Worm (Caenorhabditis elegans): ENCODE results near the gene sorf-1.

Gene sorf-1

DNA sequence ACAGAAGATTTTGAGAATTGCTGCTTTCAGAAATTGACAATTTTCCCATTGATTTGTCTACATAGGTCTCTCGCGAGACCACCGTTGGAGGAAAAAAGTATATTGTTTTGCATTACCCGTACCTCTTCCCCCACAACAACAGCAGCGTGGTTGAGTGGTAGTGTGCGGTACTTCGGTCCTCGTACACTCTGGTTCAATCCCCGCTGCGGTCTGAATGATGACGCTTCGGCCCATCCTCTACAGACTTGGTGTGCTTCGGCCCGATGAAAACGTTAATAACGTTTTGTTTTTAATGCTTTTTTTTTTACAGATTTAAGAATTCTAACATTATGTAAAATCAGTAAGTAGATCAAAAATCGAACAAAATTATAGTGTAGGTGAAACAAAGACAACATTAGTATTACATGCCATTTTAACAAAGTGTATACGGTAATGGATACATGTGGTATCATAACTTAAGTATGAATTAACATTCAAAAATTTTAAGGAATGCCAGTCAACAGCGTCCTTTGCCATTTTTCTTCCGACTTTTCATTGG is 31.1 kb downstream of the sorf-1 start, which contains the start of gene ZK816.3:
ZK816.3 (plus strand) TSS at position 488 of the 538 bp plus-strand sequence.
- TF ChIP-seq ztf-11 (tag; optimal IDR thresholded peaks at IDR 0.05) (no peak), sma-9 (GFP tag; optimal IDR thresholded peaks at IDR 0.05) (peak; percentile 33), sma-9 (tag; optimal IDR thresholded peaks at IDR 0.05) (no peak), crh-2 (tag; optimal IDR thresholded peaks at IDR 0.05) (peak; percentile 12), alr-1 (tag; optimal IDR thresholded peaks at IDR 0.05) (no peak), nhr-129 (tag; optimal IDR thresholded peaks at IDR 0.05) (peak; percentile 56), elt-1 (tag; optimal IDR thresholded peaks at IDR 0.05) (no peak), fos-1 (tag; optimal IDR thresholded peaks at IDR 0.05) (peak; percentile 41), nhr-21 (tag; optimal IDR thresholded peaks at IDR 0.05) (peak; percentile 14), unc-55 (GFP tag; optimal IDR thresholded peaks at IDR 0.05) (peak; percentile 31), sma-3 (GFP tag; optimal IDR thresholded peaks at IDR 0.05) (peak; percentile 38), lin-11 (tag; optimal IDR thresholded peaks at IDR 0.05) (peak; percentile 0), lin-13 (GFP tag; optimal IDR thresholded peaks at IDR 0.05) (peak; percentile 13)

DNA sequence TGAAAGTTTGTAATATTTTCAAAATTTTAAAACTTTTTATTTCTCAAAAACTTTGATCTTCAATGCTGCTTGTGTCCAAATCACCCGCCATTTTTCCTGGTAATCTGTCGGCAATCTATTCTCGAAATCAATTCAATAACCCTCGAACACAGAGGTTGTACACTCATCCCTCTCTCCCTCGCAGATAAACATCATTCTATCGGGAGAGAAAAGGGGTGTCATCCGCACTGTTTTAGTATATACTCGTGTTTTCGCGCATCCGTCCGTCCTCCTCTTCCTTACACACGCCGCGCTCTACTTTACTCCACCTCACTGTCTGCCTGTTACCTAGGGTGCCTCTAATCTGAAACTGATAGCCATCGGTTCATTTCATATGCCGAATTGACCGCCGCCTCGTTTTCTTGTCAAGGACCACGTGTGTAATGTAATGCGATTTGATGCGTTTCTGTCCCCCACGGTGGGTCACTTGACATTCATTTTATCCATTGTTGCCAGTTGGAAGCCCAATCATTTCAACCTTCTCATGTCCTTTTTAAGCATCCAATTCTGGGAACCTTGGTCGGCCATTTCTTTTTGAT is 35.3 kb downstream of the sorf-1 start:
- TF ChIP-seq ztf-11 (tag; optimal IDR thresholded peaks at IDR 0.05) (no peak), nhr-129 (tag; optimal IDR thresholded peaks at IDR 0.05) (peak; percentile 24), unc-39 (tag; optimal IDR thresholded peaks at IDR 0.05) (no peak), sma-9 (GFP tag; optimal IDR thresholded peaks at IDR 0.05) (peak; percentile 1), sma-9 (tag; optimal IDR thresholded peaks at IDR 0.05) (no peak), ceh-16 (tag; optimal IDR thresholded peaks at IDR 0.05) (peak; percentile 23), nhr-25 (tag; optimal IDR thresholded peaks at IDR 0.05) (peak; percentile 74), peb-1 (tag; optimal IDR thresholded peaks at IDR 0.05) (no peak), nhr-10 (tag; optimal IDR thresholded peaks at IDR 0.05) (no peak)

DNA sequence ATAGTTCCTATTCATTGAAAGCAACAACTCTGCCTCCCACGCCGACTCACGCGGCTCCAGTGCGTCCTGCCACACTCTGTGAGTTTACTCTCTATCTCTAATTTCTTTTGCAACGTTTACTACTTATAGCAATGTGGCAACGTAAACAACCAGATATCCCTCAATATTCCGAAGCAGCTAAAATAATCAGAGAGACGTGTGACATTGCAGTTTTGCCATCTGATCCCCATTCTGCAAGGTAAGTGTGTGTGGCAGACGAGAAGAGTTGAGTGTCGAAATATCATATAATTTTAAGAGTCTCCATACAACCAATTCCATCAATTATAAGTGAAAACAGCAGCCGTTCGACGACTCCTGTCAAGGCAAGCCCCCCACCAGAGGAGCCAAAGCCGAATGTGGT is 39.2 kb downstream of the sorf-1 start:
- TF ChIP-seq nhr-25 (tag; optimal IDR thresholded peaks at IDR 0.05), result no peak
- TF ChIP-seq ceh-82 (tag; optimal IDR thresholded peaks at IDR 0.05), result no peak
- no peak for TF ChIP-seq elt-1 (tag; optimal IDR thresholded peaks at IDR 0.05)
- TF ChIP-seq nhr-129 (tag; optimal IDR thresholded peaks at IDR 0.05), result peak; percentile 29
- no peak for TF ChIP-seq zag-1 (tag; optimal IDR thresholded peaks at IDR 0.05)
- peak in 1 of 2 experiments; percentile 6 for TF ChIP-seq lsy-2 (tag; optimal IDR thresholded peaks at IDR 0.05)
- TF ChIP-seq ztf-4 (tag; optimal IDR thresholded peaks at IDR 0.05), result no peak
- TF ChIP-seq sma-3 (GFP tag; optimal IDR thresholded peaks at IDR 0.05), result no peak
- no peak for TF ChIP-seq sma-9 (GFP tag; optimal IDR thresholded peaks at IDR 0.05)
- TF ChIP-seq sma-9 (tag; optimal IDR thresholded peaks at IDR 0.05), result no peak
- TF ChIP-seq egl-27 (tag; optimal IDR thresholded peaks at IDR 0.05), result no peak
- TF ChIP-seq lin-11 (tag; optimal IDR thresholded peaks at IDR 0.05), result peak; percentile 13
- no peak for TF ChIP-seq nhr-10 (tag; optimal IDR thresholded peaks at IDR 0.05)
- no peak for TF ChIP-seq alr-1 (tag; optimal IDR thresholded peaks at IDR 0.05)
- TF ChIP-seq R02D3.7 (tag; optimal IDR thresholded peaks at IDR 0.05), result no peak
- no peak for TF ChIP-seq unc-55 (GFP tag; optimal IDR thresholded peaks at IDR 0.05)
- TF ChIP-seq C34F6.9 (tag; optimal IDR thresholded peaks at IDR 0.05), result peak; percentile 36

DNA sequence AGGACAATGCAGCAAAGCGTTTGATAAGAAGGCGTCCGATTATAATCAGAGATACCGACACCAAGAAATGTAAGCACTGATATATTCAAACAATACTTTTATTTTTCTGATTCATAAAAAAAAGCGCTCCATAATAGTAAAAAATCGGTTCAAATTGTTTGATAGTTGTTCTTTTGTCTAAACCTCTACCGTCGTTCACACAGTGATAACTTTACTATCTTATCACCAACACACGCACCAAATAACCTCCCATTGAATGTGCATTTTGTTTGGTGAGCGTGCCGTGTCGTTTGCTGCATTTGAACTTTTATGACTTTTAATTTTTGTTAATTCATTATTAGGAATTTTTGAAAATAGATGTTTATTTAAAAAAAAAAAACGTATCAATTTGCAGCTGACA is 44.9 kb downstream of the sorf-1 start:
- TF ChIP-seq unc-55 (GFP tag; optimal IDR thresholded peaks at IDR 0.05), result no peak
- no peak for TF ChIP-seq nhr-23 (tag; optimal IDR thresholded peaks at IDR 0.05)
- no peak for TF ChIP-seq zag-1 (tag; optimal IDR thresholded peaks at IDR 0.05)
- TF ChIP-seq crh-2 (tag; optimal IDR thresholded peaks at IDR 0.05), result peak; percentile 1
- TF ChIP-seq unc-62 (GFP tag; optimal IDR thresholded peaks at IDR 0.05), result no peak
- TF ChIP-seq sma-9 (GFP tag; optimal IDR thresholded peaks at IDR 0.05), result peak; percentile 29
- no peak for TF ChIP-seq sma-9 (tag; optimal IDR thresholded peaks at IDR 0.05)
- no peak for TF ChIP-seq nhr-21 (tag; optimal IDR thresholded peaks at IDR 0.05)
- TF ChIP-seq nhr-12 (tag; optimal IDR thresholded peaks at IDR 0.05), result no peak
- no peak for TF ChIP-seq sma-3 (GFP tag; optimal IDR thresholded peaks at IDR 0.05)
- no peak for TF ChIP-seq mbf-1 (tag; optimal IDR thresholded peaks at IDR 0.05)
- TF ChIP-seq elt-3 (tag; optimal IDR thresholded peaks at IDR 0.05), result no peak
- no peak for TF ChIP-seq ztf-11 (tag; optimal IDR thresholded peaks at IDR 0.05)
- TF ChIP-seq F13H6.1 (tag; optimal IDR thresholded peaks at IDR 0.05), result peak; percentile 29
- no peak for TF ChIP-seq egl-27 (tag; optimal IDR thresholded peaks at IDR 0.05)
- TF ChIP-seq unc-39 (tag; optimal IDR thresholded peaks at IDR 0.05), result no peak
- TF ChIP-seq snpc-4 (tag; optimal IDR thresholded peaks at IDR 0.05), result no peak
- no peak for TF ChIP-seq gmeb-1 (tag; optimal IDR thresholded peaks at IDR 0.05)
- TF ChIP-seq aly-2 (tag; optimal IDR thresholded peaks at IDR 0.05), result no peak
- TF ChIP-seq lin-39 (tag; optimal IDR thresholded peaks at IDR 0.05), result no peak
- peak; percentile 36 for TF ChIP-seq skn-1 (tag; optimal IDR thresholded peaks at IDR 0.05)
- peak; percentile 90 for TF ChIP-seq fos-1 (tag; optimal IDR thresholded peaks at IDR 0.05)
- no peak for TF ChIP-seq ztf-4 (tag; optimal IDR thresholded peaks at IDR 0.05)
- no peak for TF ChIP-seq lsy-2 (tag; optimal IDR thresholded peaks at IDR 0.05)
- no peak for TF ChIP-seq nhr-6 (tag; optimal IDR thresholded peaks at IDR 0.05)
- TF ChIP-seq elt-1 (tag; optimal IDR thresholded peaks at IDR 0.05), result no peak
- TF ChIP-seq mdl-1 (tag; optimal IDR thresholded peaks at IDR 0.05), result no peak
- TF ChIP-seq ceh-82 (tag; optimal IDR thresholded peaks at IDR 0.05), result no peak
- no peak for TF ChIP-seq sem-4 (tag; optimal IDR thresholded peaks at IDR 0.05)
